Fruit fly (Drosophila melanogaster): Measurements from ENCODE around the gene Akh.

Akh gene

dm6 chr3L:4186659-4187058 lies 45.4 kb downstream of the Akh start, which contains the start of gene VhaM9.7-c (continued):
- peak; percentile 0 for TF ChIP-seq dm (GFP tag; optimal IDR thresholded peaks at IDR 0.05)
- peak; percentile 28 for TF ChIP-seq CG12744 (GFP tag; optimal IDR thresholded peaks at IDR 0.05)
- no peak for TF ChIP-seq bigmax (GFP tag; optimal IDR thresholded peaks at IDR 0.05)
- peak; percentile 13 for TF ChIP-seq CG9817 (tag; optimal IDR thresholded peaks at IDR 0.05)
- no peak for TF ChIP-seq ap (GFP tag; IDR thresholded peaks at IDR 0.05)
- TF ChIP-seq gfzf (GFP tag; optimal IDR thresholded peaks at IDR 0.05), result peak; percentile 81
- no peak for TF ChIP-seq CG4820 (GFP tag; optimal IDR thresholded peaks at IDR 0.05)
- TF ChIP-seq CG14710 (tag; optimal IDR thresholded peaks at IDR 0.05), result peak; percentile 46
- TF ChIP-seq Deaf1 (tag; optimal IDR thresholded peaks at IDR 0.05), result no peak
- TF ChIP-seq Hey (tag; optimal IDR thresholded peaks at IDR 0.05), result no peak
- no peak for TF ChIP-seq sim (GFP tag; IDR thresholded peaks at IDR 0.05)
- no peak for TF ChIP-seq H2.0 (GFP tag; IDR thresholded peaks at IDR 0.05)
- TF ChIP-seq CG6791 (GFP tag; IDR thresholded peaks at IDR 0.05; ENCODE audit: partially characterized antibody), result no peak
- peak; percentile 81 for TF ChIP-seq CG4617 (GFP tag; optimal IDR thresholded peaks at IDR 0.05; ENCODE audit: borderline replicate concordance)
- TF ChIP-seq Ets97D (GFP tag; optimal IDR thresholded peaks at IDR 0.05), result peak; percentile 65
- no peak for TF ChIP-seq gcm (GFP tag; optimal IDR thresholded peaks at IDR 0.05)
- TF ChIP-seq disco-r (GFP tag; optimal IDR thresholded peaks at IDR 0.05), result no peak
- TF ChIP-seq CG12071 (GFP tag; optimal IDR thresholded peaks at IDR 0.05), result no peak
- TF ChIP-seq CG42726 (GFP tag; IDR thresholded peaks at IDR 0.05; ENCODE audit: partially characterized antibody), result no peak

- no peak for TF ChIP-seq CG10431 (GFP tag; optimal IDR thresholded peaks at IDR 0.05)
- no peak for TF ChIP-seq CG14441 (GFP tag; IDR thresholded peaks at IDR 0.05)
- no peak for TF ChIP-seq Mes4 (GFP tag; optimal IDR thresholded peaks at IDR 0.05)
- no peak for TF ChIP-seq CG18619 (GFP tag; optimal IDR thresholded peaks at IDR 0.05)
- TF ChIP-seq Ets65A (GFP tag), result peak; percentile 61
- TF ChIP-seq CG15696 (tag; optimal IDR thresholded peaks at IDR 0.05), result no peak
- TF ChIP-seq CG15514 (GFP tag; optimal IDR thresholded peaks at IDR 0.05), result peak; percentile 5
- peak; percentile 16 for TF ChIP-seq CG18599 (GFP tag; optimal IDR thresholded peaks at IDR 0.05)
- no peak for TF ChIP-seq zfh1 (GFP tag; IDR thresholded peaks at IDR 0.05)
- TF ChIP-seq CG12659 (GFP tag; optimal IDR thresholded peaks at IDR 0.05), result no peak
- no peak for TF ChIP-seq chm (GFP tag; IDR thresholded peaks at IDR 0.05)
- TF ChIP-seq zf30C (GFP tag; optimal IDR thresholded peaks at IDR 0.05), result no peak
- TF ChIP-seq CG8290 (GFP tag; optimal IDR thresholded peaks at IDR 0.05), result no peak
- TF ChIP-seq CG8290 (tag; optimal IDR thresholded peaks at IDR 0.05), result no peak
- TF ChIP-seq Dek (tag; optimal IDR thresholded peaks at IDR 0.05), result no peak
- no peak for TF ChIP-seq bab2 (GFP tag; optimal IDR thresholded peaks at IDR 0.05)
- peak; percentile 3 to 18 for TF ChIP-seq Trl (optimal IDR thresholded peaks at IDR 0.05)
- no peak for TF ChIP-seq Trl (GFP tag; optimal IDR thresholded peaks at IDR 0.05)
- TF ChIP-seq lbe (GFP tag; optimal IDR thresholded peaks at IDR 0.05), result no peak
- no peak for TF ChIP-seq CG11723 (GFP tag; optimal IDR thresholded peaks at IDR 0.05)
- no peak for TF ChIP-seq fru (optimal IDR thresholded peaks at IDR 0.05)
- peak; percentile 58 for TF ChIP-seq row (GFP tag; IDR thresholded peaks at IDR 0.05)
- no peak for TF ChIP-seq CG10959 (GFP tag; IDR thresholded peaks at IDR 0.05)
- TF ChIP-seq CG12236 (GFP tag; optimal IDR thresholded peaks at IDR 0.05), result no peak
- TF ChIP-seq CG34224 (GFP tag; IDR thresholded peaks at IDR 0.05; ENCODE audit: partially characterized antibody), result no peak
- TF ChIP-seq CG2120 (GFP tag; optimal IDR thresholded peaks at IDR 0.05), result peak; percentile 18
- no peak for TF ChIP-seq corto (GFP tag; optimal IDR thresholded peaks at IDR 0.05)
- peak; percentile 23 for TF ChIP-seq CG9437 (GFP tag; optimal IDR thresholded peaks at IDR 0.05)
- peak in 1 of 2 experiments; percentile 50 for TF ChIP-seq Pdp1 (GFP tag; optimal IDR thresholded peaks at IDR 0.05)
- peak; percentile 3 for TF ChIP-seq CG3995 (GFP tag; optimal IDR thresholded peaks at IDR 0.05)
- TF ChIP-seq ewg (GFP tag; optimal IDR thresholded peaks at IDR 0.05), result peak; percentile 89
- TF ChIP-seq Sry-β (GFP tag; optimal IDR thresholded peaks at IDR 0.05), result peak; percentile 86
These were observed 46.8 kb downstream of the Akh start, which contains the start of the genes Teh2 and tipE for dm6 chr3L:4187930-4188523. Teh2 (minus strand) TSS chr3L:4188023. tipE (plus strand) TSS chr3L:4188499.

Measured in whole organism, embryonic.